Worm (Caenorhabditis elegans): Measurements from ENCODE around the gene eif-2Bepsilon.

DNA sequence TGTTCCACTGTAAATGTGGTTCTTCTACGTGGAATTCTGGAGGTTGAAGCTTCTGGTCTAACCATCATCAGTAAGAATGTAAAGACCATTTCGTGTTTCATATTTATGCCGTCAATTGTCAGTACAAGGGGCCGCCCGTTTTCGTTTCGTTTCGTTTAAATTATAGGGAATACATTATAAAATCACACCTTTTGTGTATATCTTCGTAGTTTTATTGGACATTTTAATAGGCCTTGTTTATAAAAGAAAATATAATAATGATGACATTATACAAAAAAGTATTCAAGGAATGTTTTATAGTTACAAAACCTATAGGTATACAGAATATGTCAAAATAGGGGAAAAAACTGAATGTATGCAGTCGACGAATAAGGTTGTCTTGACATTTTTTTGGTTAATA is 42.1 kb downstream of the eif-2Bepsilon start, which contains the start of gene ceh-7:
- TF ChIP-seq nhr-11 (tag; optimal IDR thresholded peaks at IDR 0.05) (no peak), lin-15B (tag; optimal IDR thresholded peaks at IDR 0.05) (no peak), dpl-1 (GFP tag; optimal IDR thresholded peaks at IDR 0.05) (no peak), fos-1 (tag; optimal IDR thresholded peaks at IDR 0.05) (no peak), unc-62 (GFP tag; optimal IDR thresholded peaks at IDR 0.05 in 1 of 2) (no peak), unc-62 (tag; optimal IDR thresholded peaks at IDR 0.05) (no peak), pha-4 (GFP tag; IDR thresholded peaks at IDR 0.05) (no peak), pha-4 (tag; optimal IDR thresholded peaks at IDR 0.05) (no peak), mxl-2 (GFP tag; conservative IDR thresholded peaks at IDR 0.05) (no peak), egl-27 (tag; optimal IDR thresholded peaks at IDR 0.05) (no peak), lsy-2 (tag; optimal IDR thresholded peaks at IDR 0.05) (no peak), ceh-44 (GFP tag; IDR thresholded peaks at IDR 0.05) (no peak), nhr-76 (tag; optimal IDR thresholded peaks at IDR 0.05) (no peak), lin-39 (tag; optimal IDR thresholded peaks at IDR 0.05) (no peak), nhr-77 (tag; optimal IDR thresholded peaks at IDR 0.05) (no peak)
